Worm (Caenorhabditis elegans) whole organism, late embryonic: ENCODE results near the gene R02D5.3.

ENCODE experiments used
- C38D4.7 ChIP-seq: fragments of 200-800 bp; sonication (Bioruptor generic); optimal IDR thresholded peaks from 2 replicates; lab custom pipeline; 2018; ENCODE audit warnings: mild to moderate bottlenecking, missing genetic modification characterization, moderate library complexity, missing compliant biosample characterization
- K09A11.1 ChIP-seq: sonication (generic microtip); optimal IDR thresholded peaks from 2 replicates; lab custom pipeline; 2017; ENCODE audit warnings: antibody characterized with exemption, mild to moderate bottlenecking, missing genetic modification characterization, missing compliant biosample characterization; ENCODE audit not compliant: insufficient read depth
- T23F11.4 ChIP-seq: fragments of 200-800 bp; sonication (Bioruptor generic); optimal IDR thresholded peaks from 2 replicates; lab custom pipeline; 2018; ENCODE audit warnings: mild to moderate bottlenecking, missing genetic modification characterization, missing compliant biosample characterization
- Y22D7AL.16 ChIP-seq: sonication (generic microtip); optimal IDR thresholded peaks from 2 replicates; lab custom pipeline; 2016; ENCODE audit warnings: missing genetic modification characterization, missing compliant biosample characterization
- ama-1 ChIP-seq: fragments of 150-350 bp; optimal IDR thresholded peaks from 2 replicates; lab custom pipeline; 2014
- ceh-14 ChIP-seq: sonication (generic microtip); optimal IDR thresholded peaks from 2 replicates; lab custom pipeline; 2016; ENCODE audit warnings: missing genotype, missing genetic modification characterization, missing compliant biosample characterization
- ceh-18 ChIP-seq: sonication (generic microtip); optimal IDR thresholded peaks from 2 replicates; lab custom pipeline; 2016; ENCODE audit warnings: missing genetic modification characterization, missing compliant biosample characterization
- ceh-2 ChIP-seq: sonication (generic microtip); optimal IDR thresholded peaks from 2 replicates; lab custom pipeline; 2016; ENCODE audit warnings: missing genotype, missing genetic modification characterization, missing compliant biosample characterization
- ceh-24 ChIP-seq: sonication (generic microtip); optimal IDR thresholded peaks from 2 replicates; lab custom pipeline; 2016; ENCODE audit warnings: mild to moderate bottlenecking, missing genetic modification characterization, missing compliant biosample characterization
- ceh-30 ChIP-seq: fragments of 150-350 bp; optimal IDR thresholded peaks from 2 replicates; lab custom pipeline; 2014; ENCODE audit warnings: missing biosample characterization, missing genetic modification characterization
- ceh-34 ChIP-seq: sonication (generic microtip); optimal IDR thresholded peaks from 2 replicates; lab custom pipeline; 2016; ENCODE audit warnings: mild to moderate bottlenecking, missing genetic modification characterization, missing compliant biosample characterization
- ceh-45 ChIP-seq: fragments of 200-800 bp; sonication (Bioruptor generic); IDR thresholded peaks from 2 replicates; pipeline ENCODE4 v1.3.6; 2022; ENCODE audit warnings: missing genetic modification reagents, missing genetic modification characterization, missing compliant biosample characterization
- ceh-6 ChIP-seq: fragments of 200-800 bp; sonication (Bioruptor generic); optimal IDR thresholded peaks from 2 replicates; lab custom pipeline; 2018; ENCODE audit warnings: mild to moderate bottlenecking, missing genetic modification characterization, missing compliant biosample characterization
- ceh-9 ChIP-seq: sonication (generic microtip); optimal IDR thresholded peaks from 2 replicates; lab custom pipeline; 2016; ENCODE audit warnings: mild to moderate bottlenecking, missing genetic modification characterization, inconsistent platforms, missing compliant biosample characterization
- dve-1 ChIP-seq: sonication (generic microtip); optimal IDR thresholded peaks from 2 replicates; lab custom pipeline; 2017; ENCODE audit warnings: antibody characterized with exemption, mild to moderate bottlenecking, missing genetic modification characterization, missing compliant biosample characterization
- fkh-10 ChIP-seq: fragments of 150-350 bp; optimal IDR thresholded peaks from 2 replicates; lab custom pipeline; 2014; ENCODE audit warnings: missing biosample characterization, missing genetic modification reagents, missing genetic modification characterization
- hlh-15 ChIP-seq: sonication (generic microtip); optimal IDR thresholded peaks from 2 replicates; lab custom pipeline; 2016; ENCODE audit warnings: missing genetic modification characterization, missing compliant biosample characterization
- hlh-8 ChIP-seq: sonication (generic microtip); optimal IDR thresholded peaks from 2 replicates; lab custom pipeline; 2016; ENCODE audit warnings: missing genotype, missing genetic modification characterization, missing compliant biosample characterization
- lin-11 ChIP-seq: fragments of 200-800 bp; sonication (Bioruptor generic); optimal IDR thresholded peaks from 2 replicates; lab custom pipeline; 2018; ENCODE audit warnings: mild to moderate bottlenecking, missing genetic modification characterization, missing compliant biosample characterization
- madf-2 ChIP-seq: sonication (generic microtip); optimal IDR thresholded peaks from 2 replicates; lab custom pipeline; 2017; ENCODE audit warnings: missing genetic modification characterization, missing compliant biosample characterization
- mec-3 ChIP-seq: sonication (generic microtip); optimal IDR thresholded peaks from 2 replicates; lab custom pipeline; 2016; ENCODE audit warnings: borderline replicate concordance, missing genetic modification characterization, missing compliant biosample characterization
- pag-3 ChIP-seq: sonication (generic microtip); optimal IDR thresholded peaks from 2 replicates; lab custom pipeline; 2016; ENCODE audit warnings: missing compliant biosample characterization, missing genetic modification characterization, borderline replicate concordance
- pax-1 ChIP-seq: fragments of 150-350 bp; optimal IDR thresholded peaks from 2 replicates; lab custom pipeline; 2014; ENCODE audit warnings: missing biosample characterization, missing genetic modification characterization
- pha-4 ChIP-seq: fragments of 150-350 bp; optimal IDR thresholded peaks from 2 replicates; lab custom pipeline; 2018; ENCODE audit warnings: missing biosample characterization, missing genetic modification reagents, missing genetic modification characterization
- pros-1 ChIP-seq: fragments of 150-350 bp; optimal IDR thresholded peaks from 2 replicates; lab custom pipeline; 2014; ENCODE audit warnings: missing biosample characterization, missing genetic modification reagents, missing genetic modification characterization
- ref-2 ChIP-seq: sonication (generic microtip); optimal IDR thresholded peaks from 2 replicates; lab custom pipeline; 2016; ENCODE audit warnings: missing genetic modification characterization, missing compliant biosample characterization
- rnt-1 ChIP-seq: sonication (generic microtip); optimal IDR thresholded peaks from 2 replicates; lab custom pipeline; 2016; ENCODE audit warnings: missing genetic modification characterization, missing compliant biosample characterization
- sox-2 ChIP-seq: fragments of 200-800 bp; sonication (Bioruptor generic); IDR thresholded peaks from 2 replicates; pipeline ENCODE4 v1.3.6; 2022; ENCODE audit warnings: missing genetic modification reagents, missing genetic modification characterization, missing compliant biosample characterization
- ttx-3 ChIP-seq: sonication (generic microtip); optimal IDR thresholded peaks from 2 replicates; lab custom pipeline; 2016; ENCODE audit warnings: missing genetic modification reagents, missing genetic modification characterization, missing compliant biosample characterization
- unc-42 ChIP-seq: sonication (generic microtip); optimal IDR thresholded peaks from 2 replicates; lab custom pipeline; 2016; ENCODE audit warnings: missing genotype, missing genetic modification characterization, missing compliant biosample characterization
- unc-55 ChIP-seq: sonication (generic microtip); optimal IDR thresholded peaks from 2 replicates; lab custom pipeline; 2017; ENCODE audit warnings: missing biosample characterization, missing genetic modification reagents, missing genetic modification characterization
- unc-86 ChIP-seq: sonication (generic microtip); optimal IDR thresholded peaks from 2 replicates; lab custom pipeline; 2016; ENCODE audit warnings: missing genetic modification characterization, missing compliant biosample characterization

R02D5.3 gene

ce11 chrV:14468931-14469330 is 14.0 kb upstream of the R02D5.3 start, which contains the start of gene clec-57:
clec-57 (plus strand) TSS chrV:14469231.
- TF ChIP-seq madf-2 (tag; lab: Kevin White, UChicago) (no peak), K09A11.1 (tag; lab: Kevin White, UChicago) (no peak), rnt-1 (tag; lab: Kevin White, UChicago) (no peak), fkh-10 (GFP tag; lab: Kevin White, UChicago) (no peak), ttx-3 (tag; lab: Kevin White, UChicago) (no peak), unc-55 (GFP tag; lab: Kevin White, UChicago) (no peak), pag-3 (tag; lab: Kevin White, UChicago) (no peak), unc-42 (tag; lab: Kevin White, UChicago) (no peak), dve-1 (tag; lab: Kevin White, UChicago) (no peak), pha-4 (tag; lab: Kevin White, UChicago) (no peak), C38D4.7 (no peak), unc-86 (no peak)

ce11 chrV:14472229-14472628 is 10.7 kb upstream of the R02D5.3 start, which contains the start of gene clec-227:
clec-227 (plus strand) TSS chrV:14472529.
- TF ChIP-seq ceh-24 (tag; lab: Kevin White, UChicago): no peak

ce11 chrV:14474099-14474498 is 8.9 kb upstream of the R02D5.3 start, which contains the start of gene clec-56:
clec-56 (plus strand) TSS chrV:14474399.
- TF ChIP-seq dve-1 (tag; lab: Kevin White, UChicago) (no peak), unc-55 (GFP tag; lab: Kevin White, UChicago) (no peak), ttx-3 (tag; lab: Kevin White, UChicago) (no peak), ceh-30 (tag; lab: Kevin White, UChicago) (no peak), Y22D7AL.16 (no peak), madf-2 (tag; lab: Kevin White, UChicago) (no peak), sox-2 (no peak)

- TF ChIP-seq hlh-15 (no peak), ref-2 (no peak), ceh-18 (tag; lab: Kevin White, UChicago) (no peak), ceh-34 (tag; lab: Kevin White, UChicago) (no peak), unc-55 (GFP tag; lab: Kevin White, UChicago) (no peak), ceh-14 (tag; lab: Kevin White, UChicago) (no peak), lin-11 (tag; lab: Kevin White, UChicago) (no peak), madf-2 (tag; lab: Kevin White, UChicago) (no peak), pax-1 (no peak), ceh-6 (GFP tag; lab: Kevin White, UChicago) (no peak), ceh-24 (tag; lab: Kevin White, UChicago) (no peak)
- TF ChIP-seq, all 69 proteins: peak for 0
Measured at ce11 chrV:14476680-14477079, 6.3 kb upstream of the R02D5.3 start, which contains the start of gene clec-54. clec-54 (plus strand) TSS chrV:14476903.

- TF ChIP-seq pha-4 (tag; lab: Kevin White, UChicago) (no peak), ceh-45 (no peak), ceh-9 (tag; lab: Kevin White, UChicago) (no peak), T23F11.4 (no peak), pros-1 (no peak), ceh-2 (no peak), K09A11.1 (tag; lab: Kevin White, UChicago) (no peak), ama-1 (lab: Kevin White, UChicago) (no peak)
Measured at ce11 chrV:14478979-14479378, 4.0 kb upstream of the R02D5.3 start, which contains the start of gene clec-55. clec-55 (plus strand) TSS chrV:14479279.

ce11 chrV:14480533-14480932 is 2.4 kb upstream of the R02D5.3 start:
- TF ChIP-seq mec-3 (tag; lab: Kevin White, UChicago): no peak
- TF ChIP-seq hlh-8 (tag; lab: Kevin White, UChicago): no peak
- TF ChIP-seq lin-11 (tag; lab: Kevin White, UChicago): no peak
- TF ChIP-seq ceh-2: no peak
